Worm (Caenorhabditis elegans) whole organism, L1 larva: ENCODE measurements around the gene F53A9.9.

Experiments
- C04F5.9 ChIP-seq: sonication (generic microtip); optimal IDR thresholded peaks from 2 replicates; lab custom pipeline; 2016; ENCODE audit warnings: missing genetic modification characterization, missing compliant biosample characterization
- C16A3.4 ChIP-seq: fragments of 150-350 bp; optimal IDR thresholded peaks from 2 replicates; lab custom pipeline; 2014; ENCODE audit warnings: missing biosample characterization, missing genetic modification characterization
- ama-1 ChIP-seq: fragments of 150-350 bp; optimal IDR thresholded peaks from 2 replicates; lab custom pipeline; 2014
- blmp-1 ChIP-seq: fragments of 150-350 bp; optimal IDR thresholded peaks from 2 replicates; lab custom pipeline; 2014; ENCODE audit warnings: missing biosample characterization, missing genetic modification characterization
- ceh-63 ChIP-seq: fragments of 200-800 bp; sonication (Bioruptor generic); optimal IDR thresholded peaks from 2 replicates; lab custom pipeline; 2018; ENCODE audit warnings: mild to moderate bottlenecking, missing genetic modification characterization, missing compliant biosample characterization
- ceh-8 ChIP-seq: fragments of 200-800 bp; sonication (Bioruptor generic); optimal IDR thresholded peaks from 2 replicates; lab custom pipeline; 2018; ENCODE audit warnings: mild to moderate bottlenecking, missing genetic modification characterization, moderate library complexity, missing compliant biosample characterization
- ces-1 ChIP-seq: fragments of 150-350 bp; optimal IDR thresholded peaks from 2 replicates; lab custom pipeline; 2014; ENCODE audit warnings: missing biosample characterization, missing genetic modification reagents, missing genetic modification characterization
- dpl-1 ChIP-seq, 3 experiments: fragments of 150-350 bp in 2 of 3; sonication (generic microtip) in 1 of 3; optimal IDR thresholded peaks; 2 replicates each; lab custom pipeline; 2014 to 2017; ENCODE audit warnings: missing biosample characterization in 3 of 3, missing genetic modification characterization in 3 of 3, missing genetic modification reagents in 3 of 3
- efl-1 ChIP-seq, 4 experiments: fragments of 150-350 bp; optimal IDR thresholded peaks in 3 of 4; peaks in 1 of 4; 1 replicate in 1 of 4; 2 replicates in 3 of 4; lab custom pipeline; 2014; ENCODE audit warnings: missing biosample characterization in 2 of 4, missing genetic modification characterization in 2 of 4, missing genetic modification reagents in 2 of 4
- efl-3 ChIP-seq: fragments of 200-800 bp; sonication (Bioruptor generic); optimal IDR thresholded peaks from 2 replicates; lab custom pipeline; 2018; ENCODE audit warnings: mild to moderate bottlenecking, missing genetic modification characterization, missing compliant biosample characterization
- elt-2 ChIP-seq: sonication (generic microtip); optimal IDR thresholded peaks from 2 replicates; lab custom pipeline; 2016; ENCODE audit warnings: missing genetic modification characterization, mild to moderate bottlenecking, inconsistent platforms, missing compliant biosample characterization, missing genetic modification reagents
- elt-3 ChIP-seq, 6 experiments: fragments of 150-350 bp in 1 of 6; sonication (generic microtip); optimal IDR thresholded peaks; 2 replicates each; lab custom pipeline; 2017 to 2018; ENCODE audit warnings: missing biosample characterization in 6 of 6, missing genetic modification characterization in 6 of 6, inconsistent platforms in 1 of 6
- ets-5 ChIP-seq: fragments of 200-800 bp; sonication (Bioruptor generic); IDR thresholded peaks from 2 replicates; pipeline ENCODE4 v1.3.6; 2022; ENCODE audit warnings: missing genetic modification characterization, missing compliant biosample characterization
- fkh-10 ChIP-seq: sonication (generic microtip); optimal IDR thresholded peaks from 2 replicates; lab custom pipeline; 2017; ENCODE audit warnings: missing biosample characterization, missing genetic modification reagents, missing genetic modification characterization
- fkh-4 ChIP-seq: sonication (generic microtip); optimal IDR thresholded peaks from 2 replicates; lab custom pipeline; 2016; ENCODE audit warnings: missing compliant biosample characterization, missing genetic modification characterization, borderline replicate concordance
- fkh-8 ChIP-seq: sonication (generic microtip); optimal IDR thresholded peaks from 2 replicates; lab custom pipeline; 2016; ENCODE audit warnings: mild to moderate bottlenecking, missing genetic modification characterization, missing compliant biosample characterization
- grh-1 ChIP-seq: fragments of 200-800 bp; sonication (Bioruptor generic); IDR thresholded peaks from 2 replicates; pipeline ENCODE4 v1.3.6; 2022; ENCODE audit warnings: missing genetic modification reagents, missing genetic modification characterization, missing compliant biosample characterization
- hlh-4 ChIP-seq: sonication (generic microtip); optimal IDR thresholded peaks from 2 replicates; lab custom pipeline; 2016; ENCODE audit warnings: mild to moderate bottlenecking, missing genetic modification characterization, missing compliant biosample characterization
- hpl-2 ChIP-seq: fragments of 150-350 bp; optimal IDR thresholded peaks from 2 replicates; lab custom pipeline; 2014; ENCODE audit warnings: missing biosample characterization, missing genetic modification reagents, missing genetic modification characterization
- jun-1 ChIP-seq: fragments of 150-350 bp; optimal IDR thresholded peaks from 2 replicates; lab custom pipeline; 2014; ENCODE audit warnings: missing biosample characterization, missing genetic modification reagents, missing genetic modification characterization
- lin-14 ChIP-seq: fragments of 200-800 bp; sonication (Bioruptor generic); optimal IDR thresholded peaks from 2 replicates; lab custom pipeline; 2018; ENCODE audit warnings: mild to moderate bottlenecking, missing genetic modification characterization, moderate library complexity, missing compliant biosample characterization
- lin-35 ChIP-seq, 2 experiments: fragments of 150-350 bp; optimal IDR thresholded peaks; 2 replicates each; lab custom pipeline; 2014; ENCODE audit warnings: missing biosample characterization in 2 of 2, missing genetic modification characterization in 2 of 2, missing genetic modification reagents in 2 of 2
- lir-3 ChIP-seq: sonication (generic microtip); optimal IDR thresholded peaks from 2 replicates; lab custom pipeline; 2016; ENCODE audit warnings: mild to moderate bottlenecking, missing genetic modification characterization, moderate library complexity, missing compliant biosample characterization; ENCODE audit not compliant: poor library complexity
- lsy-2 ChIP-seq, 2 experiments: fragments of 150-350 bp; optimal IDR thresholded peaks; 2 replicates each; lab custom pipeline; 2014; ENCODE audit warnings: missing biosample characterization in 2 of 2, missing genetic modification characterization in 2 of 2
- mab-9 ChIP-seq: fragments of 200-800 bp; sonication (Bioruptor generic); IDR thresholded peaks from 2 replicates; pipeline ENCODE4 v1.3.6; 2022; ENCODE audit warnings: missing genetic modification reagents, missing genetic modification characterization, missing compliant biosample characterization
- mdl-1 ChIP-seq, 2 experiments: fragments of 150-350 bp; optimal IDR thresholded peaks; 2 replicates each; lab custom pipeline; 2014 to 2017; ENCODE audit warnings: missing biosample characterization in 2 of 2, missing genetic modification characterization in 2 of 2, inconsistent platforms in 1 of 2
- mef-2 ChIP-seq: fragments of 150-350 bp; optimal IDR thresholded peaks from 2 replicates; lab custom pipeline; 2014; ENCODE audit warnings: missing biosample characterization, missing genetic modification characterization
- mep-1 ChIP-seq: fragments of 150-350 bp; optimal IDR thresholded peaks from 2 replicates; lab custom pipeline; 2014; ENCODE audit warnings: missing biosample characterization, missing genetic modification characterization
- nhr-11 ChIP-seq: fragments of 150-350 bp; optimal IDR thresholded peaks from 2 replicates; lab custom pipeline; 2014; ENCODE audit warnings: missing biosample characterization, missing genetic modification characterization
- nhr-19 ChIP-seq: fragments of 200-800 bp; sonication (Bioruptor generic); conservative IDR thresholded peaks from 2 replicates; pipeline ENCODE4 v1.3.6; 2022; ENCODE audit warnings: missing genetic modification characterization, missing compliant biosample characterization
- nhr-20 ChIP-seq: sonication (generic microtip); optimal IDR thresholded peaks from 2 replicates; lab custom pipeline; 2016; ENCODE audit warnings: mild to moderate bottlenecking, missing genetic modification characterization, missing compliant biosample characterization
- nhr-237 ChIP-seq: fragments of 150-350 bp; optimal IDR thresholded peaks from 2 replicates; lab custom pipeline; 2014; ENCODE audit warnings: missing biosample characterization, missing genetic modification characterization
- nhr-47 ChIP-seq: sonication (generic microtip); optimal IDR thresholded peaks from 2 replicates; lab custom pipeline; 2016; ENCODE audit warnings: mild to moderate bottlenecking, missing genetic modification characterization, moderate library complexity, missing compliant biosample characterization
- nhr-71 ChIP-seq: sonication (generic microtip); optimal IDR thresholded peaks from 2 replicates; lab custom pipeline; 2016; ENCODE audit warnings: mild to moderate bottlenecking, missing genetic modification characterization, moderate library complexity, missing compliant biosample characterization
- nhr-76 ChIP-seq: sonication (generic microtip); optimal IDR thresholded peaks from 2 replicates; lab custom pipeline; 2017; ENCODE audit warnings: missing biosample characterization, missing genetic modification characterization
- nhr-77 ChIP-seq: fragments of 150-350 bp; optimal IDR thresholded peaks from 2 replicates; lab custom pipeline; 2014; ENCODE audit warnings: missing biosample characterization, missing genetic modification characterization
- nhr-85 ChIP-seq: sonication (generic microtip); peaks from one replicate; lab custom pipeline; 2016; ENCODE audit warnings: missing genetic modification characterization, inconsistent platforms, missing compliant biosample characterization
- nhr-90 ChIP-seq: sonication (generic microtip); optimal IDR thresholded peaks from 2 replicates; lab custom pipeline; 2016; ENCODE audit warnings: mild to moderate bottlenecking, missing genetic modification characterization, missing compliant biosample characterization; ENCODE audit not compliant: poor library complexity
- pag-3 ChIP-seq: sonication (generic microtip); optimal IDR thresholded peaks from 2 replicates; lab custom pipeline; 2017; ENCODE audit warnings: missing genetic modification characterization, mild to moderate bottlenecking, missing compliant biosample characterization, antibody characterized with exemption, borderline replicate concordance; ENCODE audit not compliant: insufficient read depth
- pax-3 ChIP-seq: fragments of 200-800 bp; sonication (Bioruptor generic); optimal IDR thresholded peaks from 2 replicates; lab custom pipeline; 2018; ENCODE audit warnings: mild to moderate bottlenecking, missing genetic modification characterization, moderate library complexity, missing compliant biosample characterization
- pqm-1 ChIP-seq: sonication (generic microtip); optimal IDR thresholded peaks from 3 replicates; lab custom pipeline; 2017; ENCODE audit warnings: missing biosample characterization, missing genetic modification characterization
- rnt-1 ChIP-seq: sonication (generic microtip); optimal IDR thresholded peaks from 2 replicates; lab custom pipeline; 2016; ENCODE audit warnings: mild to moderate bottlenecking, missing genetic modification characterization, moderate library complexity, missing compliant biosample characterization
- skn-1 ChIP-seq: fragments of 150-350 bp; optimal IDR thresholded peaks from 2 replicates; lab custom pipeline; 2014; ENCODE audit warnings: missing biosample characterization, missing genetic modification characterization
- snpc-4 ChIP-seq: fragments of 150-350 bp; optimal IDR thresholded peaks from 2 replicates; lab custom pipeline; 2014; ENCODE audit warnings: missing biosample characterization, missing genetic modification characterization
- snu-23 ChIP-seq: sonication (generic microtip); optimal IDR thresholded peaks from 2 replicates; lab custom pipeline; 2016; ENCODE audit warnings: missing genetic modification characterization, missing compliant biosample characterization
- swsn-7 ChIP-seq: sonication (generic microtip); optimal IDR thresholded peaks from 2 replicates; lab custom pipeline; 2016; ENCODE audit warnings: missing genetic modification characterization, missing compliant biosample characterization
- tbx-2 ChIP-seq: sonication (generic microtip); optimal IDR thresholded peaks from 2 replicates; lab custom pipeline; 2016; ENCODE audit warnings: missing genetic modification characterization, missing compliant biosample characterization
- tlp-1 ChIP-seq: fragments of 150-350 bp; optimal IDR thresholded peaks from 2 replicates; lab custom pipeline; 2014; ENCODE audit warnings: missing biosample characterization, missing genetic modification characterization
- unc-98 ChIP-seq: fragments of 200-800 bp; sonication (Bioruptor generic); IDR thresholded peaks from 2 replicates; pipeline ENCODE4 v1.3.6; 2022; ENCODE audit warnings: missing genetic modification characterization, missing compliant biosample characterization
- vab-15 ChIP-seq: sonication (generic microtip); optimal IDR thresholded peaks from 2 replicates; lab custom pipeline; 2017; ENCODE audit warnings: missing genotype, mild to moderate bottlenecking, missing genetic modification characterization, missing compliant biosample characterization
- xbp-1 ChIP-seq: sonication (generic microtip); optimal IDR thresholded peaks from 2 replicates; lab custom pipeline; 2016; ENCODE audit warnings: missing genetic modification characterization, missing compliant biosample characterization

Gene F53A9.9

ce11 chrX:8675151-8675550 lies 45.4 kb downstream of the F53A9.9 start:
- no peak for TF ChIP-seq C04F5.9
- no peak for TF ChIP-seq hpl-2 (GFP tag; lab: Kevin White, UChicago)
- TF ChIP-seq tlp-1 (tag; lab: Kevin White, UChicago) = no peak
- TF ChIP-seq nhr-85 (tag; lab: Kevin White, UChicago) = no peak
- TF ChIP-seq xbp-1 (tag; lab: Kevin White, UChicago) = no peak
- no peak for TF ChIP-seq hlh-4
- no peak for TF ChIP-seq mef-2 (tag; lab: Kevin White, UChicago)
- TF ChIP-seq ces-1 (GFP tag; lab: Kevin White, UChicago) = no peak
- no peak for TF ChIP-seq ets-5
- no peak for TF ChIP-seq nhr-76 (tag; lab: Kevin White, UChicago)
- TF ChIP-seq ama-1 (lab: Kevin White, UChicago) = no peak
- TF ChIP-seq pag-3 (tag; lab: Kevin White, UChicago) = no peak
- no peak for TF ChIP-seq swsn-7

ce11 chrX:8674514-8674913 lies 46.0 kb downstream of the F53A9.9 start:
- peak in 1 of 2 experiments; percentile 86 for TF ChIP-seq lin-35 (GFP tag; optimal IDR thresholded peaks at IDR 0.05; lab: Kevin White, UChicago)
- no peak for TF ChIP-seq ets-5
- TF ChIP-seq skn-1 (tag; lab: Kevin White, UChicago) = no peak
- peak; percentile 3 for TF ChIP-seq swsn-7
- peak; percentile 90 for TF ChIP-seq lin-14 (GFP tag; lab: Kevin White, UChicago)
- TF ChIP-seq nhr-90 (tag; lab: Kevin White, UChicago) = peak; percentile 83
- no peak for TF ChIP-seq ceh-8 (GFP tag; lab: Kevin White, UChicago)
- peak; percentile 55 for TF ChIP-seq nhr-47 (tag; lab: Kevin White, UChicago)
- peak; percentile 94 for TF ChIP-seq nhr-20 (tag; lab: Kevin White, UChicago)
- TF ChIP-seq fkh-4 = no peak
- TF ChIP-seq pag-3 (tag; lab: Kevin White, UChicago) = peak; percentile 24
- peak in 2 of 6 experiments; percentile 57 to 58 for TF ChIP-seq elt-3 (tag; optimal IDR thresholded peaks at IDR 0.05; lab: Kevin White, UChicago)
- TF ChIP-seq elt-2 (tag; lab: Kevin White, UChicago) = peak; percentile 88
- TF ChIP-seq nhr-237 (tag; lab: Kevin White, UChicago) = no peak
- no peak for TF ChIP-seq rnt-1 (tag; lab: Kevin White, UChicago)
- TF ChIP-seq mab-9 (GFP tag; lab: Robert Waterston, UW) = no peak
- TF ChIP-seq ceh-63 (GFP tag; lab: Kevin White, UChicago) = no peak
- peak; percentile 98 for TF ChIP-seq nhr-85 (tag; lab: Kevin White, UChicago)
- no peak for TF ChIP-seq snpc-4
- TF ChIP-seq unc-98 (GFP tag; lab: Robert Waterston, UW) = no peak
- peak; percentile 24 for TF ChIP-seq lir-3 (tag; lab: Kevin White, UChicago)
- TF ChIP-seq jun-1 (tag; lab: Kevin White, UChicago) = no peak
- no peak for TF ChIP-seq vab-15
- TF ChIP-seq lsy-2 (tag; optimal IDR thresholded peaks at IDR 0.05; lab: Kevin White, UChicago) = peak; percentile 10 to 33
- peak in 1 of 2 experiments; percentile 88 for TF ChIP-seq mdl-1 (tag; optimal IDR thresholded peaks at IDR 0.05; lab: Kevin White, UChicago)
- peak; percentile 15 for TF ChIP-seq blmp-1 (tag; lab: Kevin White, UChicago)
- TF ChIP-seq mep-1 = peak; percentile 47
- no peak for TF ChIP-seq fkh-10 (GFP tag; lab: Kevin White, UChicago)
- TF ChIP-seq efl-3 (GFP tag; lab: Kevin White, UChicago) = no peak
- TF ChIP-seq nhr-11 (tag; lab: Kevin White, UChicago) = no peak
- TF ChIP-seq nhr-77 (tag; lab: Kevin White, UChicago) = no peak
- peak; percentile 37; the same call in 1 of the 2 replicates for TF ChIP-seq grh-1 (GFP tag; lab: Robert Waterston, UW)
- peak in 2 of 3 experiments; percentile 14 to 39 for TF ChIP-seq dpl-1 (GFP tag; optimal IDR thresholded peaks at IDR 0.05; lab: Kevin White, UChicago)
- TF ChIP-seq nhr-71 (tag; lab: Kevin White, UChicago) = peak; percentile 87
- no peak for TF ChIP-seq efl-1 (optimal IDR thresholded peaks at IDR 0.05; lab: Kevin White, UChicago)
- TF ChIP-seq efl-1 (GFP tag; optimal IDR thresholded peaks at IDR 0.05 in 1 of 2; lab: Kevin White, UChicago) = peak in 1 of 2 experiments; percentile 95
- no peak for TF ChIP-seq pqm-1 (tag; lab: Kevin White, UChicago)
- TF ChIP-seq snu-23 (GFP tag; lab: Kevin White, UChicago) = peak; percentile 71
- TF ChIP-seq pax-3 (tag; lab: Kevin White, UChicago) = no peak
- TF ChIP-seq C16A3.4 (tag; lab: Kevin White, UChicago) = peak; percentile 5
- no peak for TF ChIP-seq fkh-8 (tag; lab: Kevin White, UChicago)
- peak; percentile 66 for TF ChIP-seq tbx-2 (tag; lab: Kevin White, UChicago)
- TF ChIP-seq nhr-19 = peak; percentile 67
